Fruit fly (Drosophila melanogaster) whole organism, prepupa: ENCODE measurements around the gene Mettl4.

Experiments
- Blimp-1 ChIP-seq: fragments of 200-800 bp; sonication (Bioruptor generic); optimal IDR thresholded peaks from 3 replicates; lab custom pipeline; 2017; ENCODE audit warnings: missing biosample characterization, missing genetic modification characterization, mild to moderate bottlenecking, moderate library complexity, missing genetic modification reagents
- CG10631 ChIP-seq: fragments of 200-800 bp; sonication (Bioruptor generic); optimal IDR thresholded peaks from 2 replicates; lab custom pipeline; 2016; ENCODE audit warnings: missing biosample characterization, missing genetic modification characterization
- CG10669 ChIP-seq: fragments of 200-800 bp; sonication (Bioruptor generic); optimal IDR thresholded peaks from 3 replicates; lab custom pipeline; 2018; ENCODE audit warnings: missing biosample characterization, mild to moderate bottlenecking, missing genetic modification characterization, moderate library complexity
- CG11294 ChIP-seq: fragments of 200-800 bp; sonication (Bioruptor generic); IDR thresholded peaks from 2 replicates; pipeline ENCODE4 v1.3.6; 2022; ENCODE audit warnings: missing biosample characterization, missing genetic modification characterization
- CG11902 ChIP-seq: fragments of 200-800 bp; sonication (Bioruptor generic); optimal IDR thresholded peaks from 3 replicates; lab custom pipeline; 2016; ENCODE audit warnings: missing biosample characterization, missing genetic modification characterization
- CG15336 ChIP-seq: fragments of 200-800 bp; sonication (Bioruptor generic); IDR thresholded peaks from 2 replicates; pipeline ENCODE4 v1.3.6; 2022; ENCODE audit warnings: missing biosample characterization, missing genetic modification characterization
- CG1621 ChIP-seq: fragments of 200-800 bp; sonication (Bioruptor generic); optimal IDR thresholded peaks from 3 replicates; lab custom pipeline; 2018; ENCODE audit warnings: missing biosample characterization, mild to moderate bottlenecking, missing genetic modification characterization
- CG31627 ChIP-seq: fragments of 200-800 bp; sonication (Bioruptor generic); optimal IDR thresholded peaks from 3 replicates; lab custom pipeline; 2016; ENCODE audit warnings: missing biosample characterization, missing genetic modification characterization
- CG34406 ChIP-seq: fragments of 200-800 bp; sonication (Bioruptor generic); optimal IDR thresholded peaks from 3 replicates; lab custom pipeline; 2016; ENCODE audit warnings: missing biosample characterization, missing genetic modification characterization
- CG4318 ChIP-seq: fragments of 200-800 bp; sonication (Bioruptor generic); optimal IDR thresholded peaks from 3 replicates; lab custom pipeline; 2017; ENCODE audit warnings: missing biosample characterization, mild to moderate bottlenecking, missing genetic modification characterization
- CG6163 ChIP-seq: fragments of 200-800 bp; sonication (Bioruptor generic); IDR thresholded peaks from 3 replicates; pipeline ENCODE4 v1.3.6; 2022; ENCODE audit warnings: missing biosample characterization, missing genetic modification characterization
- CG6808 ChIP-seq: fragments of 200-800 bp; sonication (Bioruptor generic); optimal IDR thresholded peaks from 3 replicates; lab custom pipeline; 2017; ENCODE audit warnings: missing biosample characterization, missing genetic modification characterization, mild to moderate bottlenecking, moderate library complexity, missing genetic modification reagents
- CG7368 ChIP-seq: fragments of 200-800 bp; sonication (Bioruptor generic); optimal IDR thresholded peaks from 3 replicates; lab custom pipeline; 2016; ENCODE audit warnings: missing biosample characterization, missing genetic modification characterization
- CG9139 ChIP-seq: fragments of 200-800 bp; sonication (Bioruptor generic); optimal IDR thresholded peaks from 3 replicates; lab custom pipeline; 2017; ENCODE audit warnings: missing biosample characterization, mild to moderate bottlenecking, missing genetic modification characterization
- Eip78C ChIP-seq: fragments of 200-800 bp; sonication (Bioruptor generic); peaks from one replicate; lab custom pipeline; 2016; ENCODE audit warnings: missing biosample characterization, missing genetic modification characterization
- Ets96B ChIP-seq: fragments of 200-800 bp; optimal IDR thresholded peaks from 2 replicates; lab custom pipeline; 2019; ENCODE audit warnings: missing biosample characterization, mild to moderate bottlenecking, missing genetic modification characterization, moderate library complexity
- Met ChIP-seq: fragments of 200-800 bp; sonication (Bioruptor generic); optimal IDR thresholded peaks from 3 replicates; lab custom pipeline; 2016; ENCODE audit warnings: missing biosample characterization, missing genetic modification characterization
- Smox ChIP-seq: fragments of 200-800 bp; sonication (Bioruptor generic); optimal IDR thresholded peaks from 3 replicates; lab custom pipeline; 2016; ENCODE audit warnings: missing biosample characterization, missing genetic modification characterization
- achi ChIP-seq: fragments of 200-800 bp; sonication (Bioruptor generic); optimal IDR thresholded peaks from 3 replicates; lab custom pipeline; 2016; ENCODE audit warnings: missing biosample characterization, missing genetic modification characterization
- acj6 ChIP-seq: fragments of 200-800 bp; sonication (Bioruptor generic); optimal IDR thresholded peaks from 3 replicates; lab custom pipeline; 2016; ENCODE audit warnings: missing biosample characterization, missing genetic modification characterization
- dac ChIP-seq: fragments of 200-800 bp; sonication (Bioruptor generic); optimal IDR thresholded peaks from 2 replicates; lab custom pipeline; 2017; ENCODE audit warnings: missing biosample characterization, mild to moderate bottlenecking, missing genetic modification characterization
- dsx ChIP-seq: fragments of 200-800 bp; optimal IDR thresholded peaks from 3 replicates; lab custom pipeline; 2019; ENCODE audit warnings: missing biosample characterization, mild to moderate bottlenecking, missing genetic modification characterization, moderate library complexity; ENCODE audit not compliant: poor library complexity, severe bottlenecking
- esn ChIP-seq: fragments of 200-800 bp; sonication (Bioruptor generic); optimal IDR thresholded peaks from 2 replicates; lab custom pipeline; 2016; ENCODE audit warnings: missing biosample characterization, mild to moderate bottlenecking, missing genetic modification characterization, moderate library complexity
- fd59A ChIP-seq: fragments of 200-800 bp; sonication (Bioruptor generic); optimal IDR thresholded peaks from 2 replicates; lab custom pipeline; 2017; ENCODE audit warnings: missing biosample characterization, mild to moderate bottlenecking, missing genetic modification characterization, missing genetic modification reagents
- fd85E ChIP-seq: fragments of 200-800 bp; sonication (Bioruptor generic); optimal IDR thresholded peaks from 3 replicates; lab custom pipeline; 2016; ENCODE audit warnings: missing biosample characterization, missing genetic modification characterization
- pdm3 ChIP-seq: fragments of 200-800 bp; sonication (Bioruptor generic); optimal IDR thresholded peaks from 3 replicates; lab custom pipeline; 2016; ENCODE audit warnings: missing biosample characterization, missing genetic modification characterization
- salr ChIP-seq, 2 experiments: fragments of 200-800 bp; sonication (Bioruptor generic); optimal IDR thresholded peaks; 3 replicates each; lab custom pipeline; 2016 to 2018; ENCODE audit warnings: missing biosample characterization in 2 of 2, missing genetic modification characterization in 2 of 2, mild to moderate bottlenecking in 1 of 2
- spab ChIP-seq: fragments of 200-800 bp; sonication (Bioruptor generic); optimal IDR thresholded peaks from 2 replicates; lab custom pipeline; 2017; ENCODE audit warnings: missing biosample characterization, mild to moderate bottlenecking, missing genetic modification characterization, missing genetic modification reagents
- ss ChIP-seq, 2 experiments: fragments of 200-800 bp; sonication (Bioruptor generic); optimal IDR thresholded peaks; 2 replicates in 1 of 2; 3 replicates in 1 of 2; lab custom pipeline; 2017 to 2018; ENCODE audit warnings: mild to moderate bottlenecking in 2 of 2, missing biosample characterization in 2 of 2, missing genetic modification characterization in 2 of 2, moderate library complexity in 1 of 2
- svp ChIP-seq: fragments of 200-800 bp; sonication (Bioruptor generic); peaks from one replicate; lab custom pipeline; 2016; ENCODE audit warnings: missing biosample characterization, missing genetic modification characterization
- vri ChIP-seq: fragments of 200-800 bp; sonication (Bioruptor generic); optimal IDR thresholded peaks from 3 replicates; lab custom pipeline; 2016; ENCODE audit warnings: missing biosample characterization, mild to moderate bottlenecking, missing genetic modification characterization

The Mettl4 gene

dm6 chr3R:16620478-16620877 lies 30.5 kb downstream of the Mettl4 start, which contains the start of gene CG14893:
CG14893 (plus strand) TSS chr3R:16620778.
- no peak for TF ChIP-seq CG15336
- TF ChIP-seq pdm3 (GFP tag; lab: Kevin White, UChicago), result no peak
- TF ChIP-seq CG1621 (tag; lab: Kevin White, UChicago), result no peak
- TF ChIP-seq spab (GFP tag; lab: Kevin White, UChicago), result no peak
- TF ChIP-seq CG10631 (GFP tag; lab: Kevin White, UChicago), result no peak
- TF ChIP-seq CG9139 (GFP tag; lab: Kevin White, UChicago), result no peak
- TF ChIP-seq Met, result no peak
- no peak for TF ChIP-seq fd85E (GFP tag; lab: Kevin White, UChicago)
- TF ChIP-seq Blimp-1 (GFP tag; lab: Kevin White, UChicago), result no peak
- TF ChIP-seq Eip78C (GFP tag; lab: Kevin White, UChicago), result no peak
- no peak for TF ChIP-seq salr (GFP tag; optimal IDR thresholded peaks at IDR 0.05; lab: Kevin White, UChicago)
- no peak for TF ChIP-seq CG4318 (GFP tag; lab: Kevin White, UChicago)
- TF ChIP-seq fd59A (GFP tag; lab: Kevin White, UChicago), result no peak

dm6 chr3R:16617650-16618049 lies 33.3 kb downstream of the Mettl4 start, which contains the start of gene CG17560:
CG17560 (plus strand) TSS chr3R:16617950.
- TF ChIP-seq CG34406 (no peak), fd59A (GFP tag; lab: Kevin White, UChicago) (no peak), Ets96B (tag; lab: Kevin White, UChicago) (no peak), Smox (no peak), CG7368 (GFP tag; lab: Kevin White, UChicago) (no peak), dsx (no peak), svp (GFP tag; lab: Kevin White, UChicago) (no peak), vri (GFP tag; lab: Kevin White, UChicago) (no peak)

dm6 chr3R:16615009-16615408 lies 35.9 kb downstream of the Mettl4 start, which contains the start of gene CG17562:
CG17562 (plus strand) TSS chr3R:16615309.
- TF ChIP-seq fd85E (GFP tag; lab: Kevin White, UChicago) (no peak), ss (GFP tag; optimal IDR thresholded peaks at IDR 0.05; lab: Kevin White, UChicago) (no peak), CG10669 (GFP tag; lab: Kevin White, UChicago) (no peak), CG11294 (no peak), CG6163 (no peak), vri (GFP tag; lab: Kevin White, UChicago) (no peak), CG6808 (GFP tag; lab: Kevin White, UChicago) (no peak), acj6 (GFP tag; lab: Kevin White, UChicago) (no peak)

dm6 chr3R:16614241-16614640 lies 36.7 kb downstream of the Mettl4 start, which contains the start of gene CG10340:
CG10340 (minus strand) TSS chr3R:16614391.
- TF ChIP-seq CG10669 (GFP tag; lab: Kevin White, UChicago) (no peak), achi (peak; percentile 40)

- TF ChIP-seq esn (GFP tag; lab: Kevin White, UChicago) (no peak), CG34406 (no peak), Met (no peak), CG31627 (GFP tag; lab: Kevin White, UChicago) (no peak), dac (GFP tag; lab: Kevin White, UChicago) (no peak), CG15336 (no peak), Ets96B (tag; lab: Kevin White, UChicago) (no peak), CG11902 (GFP tag; lab: Kevin White, UChicago) (no peak), CG9139 (GFP tag; lab: Kevin White, UChicago) (no peak)
Measured at dm6 chr3R:16613300-16613699, 37.7 kb downstream of the Mettl4 start, which contains the start of gene CG12783. CG12783 (minus strand) TSS chr3R:16613400.

DNA sequence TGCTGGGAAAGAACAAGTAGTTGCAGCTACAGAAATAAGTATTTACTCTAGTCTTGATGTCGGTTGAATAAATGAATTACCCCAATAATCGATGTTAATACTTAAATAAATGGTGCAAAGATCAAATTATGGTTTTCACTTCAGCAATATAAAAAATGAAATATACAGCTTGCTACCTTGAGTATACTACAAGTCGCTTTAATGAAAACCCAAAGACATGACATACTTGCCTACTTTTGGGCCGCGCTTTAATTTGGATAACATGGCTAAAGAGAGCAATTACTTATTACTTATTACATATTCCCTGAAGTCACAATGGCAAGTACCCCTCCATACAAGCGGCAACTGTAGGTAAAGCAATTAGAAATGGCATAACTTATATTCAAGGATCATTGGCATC lies 39.7 kb downstream of the Mettl4 start:
- TF ChIP-seq CG10631 (GFP tag; lab: Kevin White, UChicago), result no peak
- peak; percentile 66 for TF ChIP-seq svp (GFP tag; lab: Kevin White, UChicago)
- TF ChIP-seq, all 60 proteins: peak for 1
